Worm (Caenorhabditis elegans) whole organism, L2 larva: ENCODE results near the gene bath-1.

Experiments
- lin-39 ChIP-seq: fragments of 150-350 bp; optimal IDR thresholded peaks from 2 replicates; lab custom pipeline; 2014; ENCODE audit warnings: missing biosample characterization, missing genetic modification reagents, missing genetic modification characterization
- mdl-1 ChIP-seq, 2 experiments: fragments of 150-350 bp in 1 of 2; sonication (generic microtip) in 1 of 2; optimal IDR thresholded peaks; 2 replicates each; lab custom pipeline; 2017; ENCODE audit warnings: missing biosample characterization in 2 of 2, missing genetic modification characterization in 2 of 2
- nhr-25 ChIP-seq: fragments of 150-350 bp; sonication (generic microtip); optimal IDR thresholded peaks from 3 replicates; lab custom pipeline; 2014; ENCODE audit warnings: missing biosample characterization, missing genetic modification characterization
- unc-39 ChIP-seq: fragments of 150-350 bp; optimal IDR thresholded peaks from 2 replicates; lab custom pipeline; 2014; ENCODE audit warnings: missing biosample characterization, missing genetic modification characterization
- ztf-11 ChIP-seq: sonication (generic microtip); optimal IDR thresholded peaks from 2 replicates; lab custom pipeline; 2017; ENCODE audit warnings: missing biosample characterization, missing genetic modification characterization

ce11 chrII:2045505-2045904 lies 16.9 kb upstream of the bath-1 start, which contains the start of gene bath-24:
- TF ChIP-seq mdl-1 (tag; optimal IDR thresholded peaks at IDR 0.05; lab: Kevin White, UChicago) (no peak), ztf-11 (tag; lab: Kevin White, UChicago) (no peak), lin-39 (no peak), nhr-25 (tag; lab: Kevin White, UChicago) (no peak), unc-39 (tag; lab: Kevin White, UChicago) (no peak)
